Worm (Caenorhabditis elegans): Measurements from ENCODE around the gene clec-49.

Gene clec-49

DNA sequence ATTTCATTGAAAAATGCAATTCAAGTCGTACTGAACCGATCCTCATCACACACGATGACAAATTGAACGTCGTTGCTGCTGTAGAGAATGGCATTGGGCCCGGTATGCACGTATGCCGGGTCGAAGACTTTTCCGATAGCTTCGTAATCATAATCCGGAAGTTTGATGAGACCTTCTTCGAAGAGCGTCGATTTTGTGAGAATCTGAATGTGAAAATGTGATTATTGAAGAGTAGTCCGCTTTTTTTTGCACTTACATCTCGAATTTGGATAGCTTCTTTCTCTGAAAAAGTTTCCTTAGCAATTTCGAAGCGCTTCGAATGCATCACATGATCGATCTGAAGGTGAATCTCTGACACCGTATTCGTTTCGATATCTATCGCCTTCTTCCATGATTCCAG is 26.2 kb upstream of the clec-49 start, which contains the start of gene fbxa-118:
TSS of gene fbxa-118 (minus strand) at position 101 of the 400 bp plus-strand sequence.
- TF ChIP-seq elt-1 (tag; optimal IDR thresholded peaks at IDR 0.05; ENCODE audit: borderline replicate concordance, insufficient read depth) = no peak
- TF ChIP-seq nhr-28 (tag; optimal IDR thresholded peaks at IDR 0.05) = no peak
- TF ChIP-seq bed-3 (GFP tag; optimal IDR thresholded peaks at IDR 0.05) = no peak
- TF ChIP-seq flh-1 (GFP tag; optimal IDR thresholded peaks at IDR 0.05) = no peak
- TF ChIP-seq mab-5 (tag; optimal IDR thresholded peaks at IDR 0.05) = no peak
- no peak for TF ChIP-seq lsy-2 (tag; optimal IDR thresholded peaks at IDR 0.05)
- TF ChIP-seq ceh-39 (tag; optimal IDR thresholded peaks at IDR 0.05) = no peak
- TF ChIP-seq ces-1 (GFP tag; optimal IDR thresholded peaks at IDR 0.05) = no peak
- no peak for TF ChIP-seq ztf-11 (tag; optimal IDR thresholded peaks at IDR 0.05)
- TF ChIP-seq hlh-1 (tag; optimal IDR thresholded peaks at IDR 0.05) = no peak
- no peak for TF ChIP-seq sem-2 (GFP tag; optimal IDR thresholded peaks at IDR 0.05)
- no peak for TF ChIP-seq unc-39 (tag; optimal IDR thresholded peaks at IDR 0.05)

DNA sequence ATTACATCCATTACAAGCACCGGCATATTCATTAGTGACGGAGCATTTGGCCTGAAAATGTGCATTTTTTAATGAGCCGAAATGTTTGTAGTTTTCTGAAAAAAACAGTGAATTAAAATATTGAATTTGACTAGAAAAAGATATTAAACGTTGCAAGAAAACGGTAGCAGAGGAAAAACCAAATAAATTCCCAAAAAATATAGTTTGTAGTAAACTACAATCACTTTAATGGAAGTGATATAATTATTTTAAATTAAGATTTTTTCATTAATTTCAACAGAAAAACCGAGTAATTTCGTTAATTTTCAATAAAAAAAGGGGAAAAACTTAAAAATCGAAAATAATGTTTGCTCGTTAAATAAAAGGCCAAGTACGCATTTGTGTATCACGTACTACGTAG is 20.6 kb upstream of the clec-49 start, which contains the start of gene M162.15:
TSS of gene M162.15 (minus strand) at position 101 of the 400 bp plus-strand sequence.
- TF ChIP-seq pha-4 (tag; optimal IDR thresholded peaks at IDR 0.05) (no peak), M03D4.4 (tag; optimal IDR thresholded peaks at IDR 0.05) (no peak), mls-2 (tag; optimal IDR thresholded peaks at IDR 0.05) (no peak), unc-120 (tag; optimal IDR thresholded peaks at IDR 0.05; ENCODE audit: poor library complexity, severe bottlenecking) (no peak), ztf-11 (tag; optimal IDR thresholded peaks at IDR 0.05) (no peak), zip-8 (tag; optimal IDR thresholded peaks at IDR 0.05) (no peak), nhr-2 (tag; optimal IDR thresholded peaks at IDR 0.05) (no peak)

DNA sequence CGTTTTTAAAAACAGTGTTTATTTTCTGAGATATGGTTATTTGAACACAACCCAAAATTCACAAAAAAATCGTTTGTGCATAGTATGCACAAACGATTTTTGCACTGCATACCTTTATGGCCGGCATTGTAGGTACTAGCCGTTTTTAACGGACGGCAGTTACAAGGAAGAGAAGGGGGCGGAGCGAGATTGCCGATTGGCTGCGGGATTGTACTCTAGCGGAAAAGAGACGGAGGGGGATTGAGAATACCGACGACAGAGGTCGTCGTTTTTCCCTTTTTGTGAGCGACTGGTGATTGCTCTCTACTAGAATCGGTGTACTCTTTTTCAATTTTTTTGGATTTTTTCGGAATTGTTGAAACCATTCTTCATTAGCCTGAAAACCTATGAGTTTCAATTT is 16.7 kb upstream of the clec-49 start:
- TF ChIP-seq drap-1 (GFP tag; optimal IDR thresholded peaks at IDR 0.05) (no peak), mls-2 (tag; optimal IDR thresholded peaks at IDR 0.05) (no peak), hlh-1 (tag; optimal IDR thresholded peaks at IDR 0.05) (no peak), nhr-237 (tag; optimal IDR thresholded peaks at IDR 0.05) (no peak), ceh-83 (GFP tag; optimal IDR thresholded peaks at IDR 0.05) (no peak), ces-1 (GFP tag; optimal IDR thresholded peaks at IDR 0.05) (no peak), nhr-2 (tag; optimal IDR thresholded peaks at IDR 0.05) (no peak), bed-3 (GFP tag; optimal IDR thresholded peaks at IDR 0.05) (no peak), lin-13 (tag; optimal IDR thresholded peaks at IDR 0.05) (no peak), snpc-4 (tag; optimal IDR thresholded peaks at IDR 0.05) (no peak)

DNA sequence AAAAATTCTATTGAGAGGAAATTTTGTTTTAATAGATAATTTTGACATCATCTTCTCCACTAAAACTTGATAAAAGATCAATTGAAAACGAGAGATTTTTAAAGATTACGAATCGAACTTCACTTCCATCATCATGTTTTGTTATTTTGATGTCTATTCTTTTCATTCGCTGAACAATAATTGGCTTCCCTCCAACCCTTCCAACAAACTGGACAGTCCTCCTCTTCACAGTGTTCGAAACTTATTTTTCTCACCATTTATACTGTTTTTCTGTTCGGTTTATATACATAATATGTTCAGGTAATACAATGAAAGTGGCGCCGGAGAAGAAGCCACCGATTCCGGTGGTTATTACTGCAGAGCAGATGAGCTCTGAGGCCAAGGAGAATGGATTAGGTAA is 9.7 kb upstream of the clec-49 start, which contains the start of gene M162.5:
TSS of gene M162.5 (plus strand) at position 301 of the 400 bp plus-strand sequence.
- TF ChIP-seq nhr-12 (tag; optimal IDR thresholded peaks at IDR 0.05) (no peak), lsy-2 (tag; optimal IDR thresholded peaks at IDR 0.05) (no peak), lin-32 (GFP tag; optimal IDR thresholded peaks at IDR 0.05) (no peak), unc-62 (GFP tag; optimal IDR thresholded peaks at IDR 0.05) (no peak), elt-1 (tag; optimal IDR thresholded peaks at IDR 0.05; ENCODE audit: borderline replicate concordance, insufficient read depth) (no peak), pha-4 (tag; optimal IDR thresholded peaks at IDR 0.05) (no peak), drap-1 (GFP tag; optimal IDR thresholded peaks at IDR 0.05) (no peak), zip-8 (tag; optimal IDR thresholded peaks at IDR 0.05) (no peak), bed-3 (GFP tag; optimal IDR thresholded peaks at IDR 0.05) (no peak)

DNA sequence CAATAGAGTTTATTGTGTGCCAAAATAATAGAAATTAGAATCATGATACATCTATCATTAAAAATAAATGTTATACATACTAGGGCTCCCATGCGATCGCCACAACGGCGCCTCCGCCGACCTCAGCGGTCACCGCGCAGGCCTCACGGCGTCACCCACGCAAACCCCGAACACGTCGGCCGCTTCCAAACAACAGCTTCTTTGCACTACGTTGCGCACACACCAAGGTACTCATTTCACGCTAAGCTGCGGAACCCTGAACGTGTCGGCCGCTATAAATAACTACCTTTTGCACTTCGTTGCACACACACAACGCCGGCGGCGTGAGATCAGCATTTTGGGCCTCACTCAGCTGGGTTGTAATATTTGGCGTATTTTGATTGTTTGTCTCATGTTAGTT is 8.3 kb upstream of the clec-49 start:
- no peak for TF ChIP-seq nhr-28 (tag; optimal IDR thresholded peaks at IDR 0.05)
- no peak for TF ChIP-seq elt-1 (tag; optimal IDR thresholded peaks at IDR 0.05; ENCODE audit: borderline replicate concordance, insufficient read depth)
- TF ChIP-seq sem-2 (GFP tag; optimal IDR thresholded peaks at IDR 0.05) = no peak
- TF ChIP-seq bed-3 (GFP tag; optimal IDR thresholded peaks at IDR 0.05) = no peak
- no peak for TF ChIP-seq ztf-11 (tag; optimal IDR thresholded peaks at IDR 0.05)
- no peak for TF ChIP-seq nhr-237 (tag; optimal IDR thresholded peaks at IDR 0.05)
- TF ChIP-seq unc-39 (tag; optimal IDR thresholded peaks at IDR 0.05) = no peak
- TF ChIP-seq nhr-2 (tag; optimal IDR thresholded peaks at IDR 0.05) = no peak
- TF ChIP-seq ceh-43 (GFP tag; optimal IDR thresholded peaks at IDR 0.05) = no peak
- no peak for TF ChIP-seq nhr-76 (tag; optimal IDR thresholded peaks at IDR 0.05)
- no peak for TF ChIP-seq unc-120 (tag; optimal IDR thresholded peaks at IDR 0.05; ENCODE audit: poor library complexity, severe bottlenecking)
- TF ChIP-seq blmp-1 (tag; optimal IDR thresholded peaks at IDR 0.05) = no peak
- no peak for TF ChIP-seq lin-13 (tag; optimal IDR thresholded peaks at IDR 0.05)
- no peak for TF ChIP-seq nhr-12 (tag; optimal IDR thresholded peaks at IDR 0.05)
- no peak for TF ChIP-seq hlh-1 (tag; optimal IDR thresholded peaks at IDR 0.05)
- no peak for TF ChIP-seq pha-4 (tag; optimal IDR thresholded peaks at IDR 0.05)
- TF ChIP-seq mab-5 (tag; optimal IDR thresholded peaks at IDR 0.05) = no peak
- no peak for TF ChIP-seq ceh-39 (tag; optimal IDR thresholded peaks at IDR 0.05)
- TF ChIP-seq ceh-83 (GFP tag; optimal IDR thresholded peaks at IDR 0.05) = no peak
- TF ChIP-seq snpc-4 (tag; optimal IDR thresholded peaks at IDR 0.05) = no peak

Measured in whole organism, mixed stage, embryonic.